Worm (Caenorhabditis elegans) whole organism, young adult: ENCODE measurements around the gene hpo-36.

Source experiments
- B0019.2 ChIP-seq: fragments of 200-800 bp; sonication (Bioruptor generic); conservative IDR thresholded peaks from 2 replicates; pipeline ENCODE4 v1.3.6; 2022; ENCODE audit warnings: missing genetic modification reagents, missing genetic modification characterization, missing compliant biosample characterization
- D2030.7 ChIP-seq: fragments of 200-800 bp; sonication (Bioruptor generic); IDR thresholded peaks from 2 replicates; pipeline ENCODE4 v1.3.6; 2022; ENCODE audit warnings: missing genetic modification reagents, missing genetic modification characterization, missing compliant biosample characterization
- F10E7.11 ChIP-seq: sonication (generic microtip); optimal IDR thresholded peaks from 2 replicates; lab custom pipeline; 2017; ENCODE audit warnings: mild to moderate bottlenecking, missing genetic modification characterization, moderate library complexity, missing compliant biosample characterization
- F55B11.4 ChIP-seq: sonication (generic microtip); optimal IDR thresholded peaks from 2 replicates; lab custom pipeline; 2016; ENCODE audit warnings: missing compliant biosample characterization, missing genetic modification characterization, borderline replicate concordance; ENCODE audit not compliant: insufficient read depth
- Y95B8A.8 ChIP-seq: fragments of 200-800 bp; sonication (Bioruptor generic); IDR thresholded peaks from 2 replicates; pipeline ENCODE4 v1.3.6; 2022; ENCODE audit warnings: missing genetic modification reagents, missing genetic modification characterization, missing compliant biosample characterization
- ama-1 ChIP-seq, 3 experiments: fragments of 150-350 bp in 1 of 3; sonication (generic microtip) in 2 of 3; optimal IDR thresholded peaks; 2 replicates each; lab custom pipeline; 2014 to 2018; ENCODE audit warnings: missing biosample characterization in 2 of 3, missing genetic modification characterization in 2 of 3, missing genetic modification reagents in 2 of 3
- attf-3 ChIP-seq: fragments of 200-800 bp; sonication (Bioruptor generic); conservative IDR thresholded peaks from 2 replicates; pipeline ENCODE4 v1.3.6; 2022; ENCODE audit warnings: missing genetic modification reagents, missing genetic modification characterization, missing compliant biosample characterization
- ceh-27 ChIP-seq: fragments of 200-800 bp; sonication (Bioruptor generic); optimal IDR thresholded peaks from 2 replicates; lab custom pipeline; 2018; ENCODE audit warnings: mild to moderate bottlenecking, missing genetic modification characterization, moderate library complexity, missing compliant biosample characterization
- ceh-40 ChIP-seq: fragments of 200-800 bp; sonication (Bioruptor generic); IDR thresholded peaks from 2 replicates; pipeline ENCODE4 v1.3.6; 2022; ENCODE audit warnings: missing genetic modification characterization, missing compliant biosample characterization
- dpl-1 ChIP-seq: fragments of 150-350 bp; optimal IDR thresholded peaks from 2 replicates; lab custom pipeline; 2014; ENCODE audit warnings: missing biosample characterization, missing genetic modification reagents, missing genetic modification characterization
- efl-1 ChIP-seq: fragments of 150-350 bp; optimal IDR thresholded peaks from 2 replicates; lab custom pipeline; 2014; ENCODE audit warnings: missing biosample characterization, missing genetic modification reagents, missing genetic modification characterization
- hlh-12 ChIP-seq: sonication (generic microtip); optimal IDR thresholded peaks from 2 replicates; lab custom pipeline; 2016; ENCODE audit warnings: missing genetic modification characterization, missing compliant biosample characterization
- hlh-26 ChIP-seq: fragments of 200-800 bp; sonication (Bioruptor generic); conservative IDR thresholded peaks from 2 replicates; pipeline ENCODE4 v1.3.6; 2022; ENCODE audit warnings: missing genetic modification reagents, missing genetic modification characterization, missing compliant biosample characterization
- hmg-20 ChIP-seq: fragments of 200-800 bp; sonication (Bioruptor generic); IDR thresholded peaks from 2 replicates; pipeline ENCODE4 v1.3.6; 2022; ENCODE audit warnings: missing genetic modification reagents, missing genetic modification characterization, missing compliant biosample characterization
- lin-26 ChIP-seq: fragments of 200-800 bp; sonication (Bioruptor generic); IDR thresholded peaks from 2 replicates; pipeline ENCODE4 v1.3.6; 2022; ENCODE audit warnings: missing genetic modification reagents, missing genetic modification characterization, missing compliant biosample characterization
- lin-35 ChIP-seq, 3 experiments: fragments of 150-350 bp in 2 of 3; sonication (generic microtip) in 1 of 3; optimal IDR thresholded peaks; 2 replicates each; lab custom pipeline; 2014 to 2018; ENCODE audit warnings: missing biosample characterization in 3 of 3, missing genetic modification characterization in 3 of 3, missing genetic modification reagents in 3 of 3
- lin-54 ChIP-seq: fragments of 200-800 bp; sonication (Bioruptor generic); optimal IDR thresholded peaks from 2 replicates; lab custom pipeline; 2018; ENCODE audit warnings: mild to moderate bottlenecking, missing genetic modification characterization, missing compliant biosample characterization
- mel-28 ChIP-seq: sonication (generic microtip); optimal IDR thresholded peaks from 2 replicates; lab custom pipeline; 2016; ENCODE audit warnings: borderline replicate concordance, mild to moderate bottlenecking, missing genetic modification characterization, missing compliant biosample characterization
- nfyb-1 ChIP-seq: fragments of 200-800 bp; sonication (Bioruptor generic); IDR thresholded peaks from 2 replicates; pipeline ENCODE4 v1.3.6; 2022; ENCODE audit warnings: missing genetic modification reagents, missing genetic modification characterization, missing compliant biosample characterization
- nhr-120 ChIP-seq: fragments of 200-800 bp; sonication (Bioruptor generic); IDR thresholded peaks from 2 replicates; pipeline ENCODE4 v1.3.6; 2022; ENCODE audit warnings: missing genetic modification characterization, missing compliant biosample characterization
- nhr-27 ChIP-seq: fragments of 200-800 bp; sonication (Bioruptor generic); optimal IDR thresholded peaks from 2 replicates; lab custom pipeline; 2018; ENCODE audit warnings: mild to moderate bottlenecking, missing genetic modification characterization, moderate library complexity, missing compliant biosample characterization
- rpc-1 ChIP-seq, 2 experiments: fragments of 150-350 bp in 1 of 2; sonication (generic microtip) in 1 of 2; optimal IDR thresholded peaks; 2 replicates each; lab custom pipeline; 2014 to 2018; ENCODE audit warnings: missing biosample characterization in 1 of 2, missing genetic modification characterization in 1 of 2, missing genetic modification reagents in 1 of 2, missing genotype in 1 of 2
- sdz-38 ChIP-seq: sonication (generic microtip); optimal IDR thresholded peaks from 2 replicates; lab custom pipeline; 2016; ENCODE audit warnings: missing genotype, missing genetic modification characterization, missing compliant biosample characterization
- sea-2 ChIP-seq: fragments of 200-800 bp; sonication (Bioruptor generic); IDR thresholded peaks from 2 replicates; pipeline ENCODE4 v1.3.6; 2022; ENCODE audit warnings: missing genetic modification characterization, missing compliant biosample characterization
- zfh-2 ChIP-seq: fragments of 200-800 bp; sonication (Bioruptor generic); conservative IDR thresholded peaks from 2 replicates; pipeline ENCODE4 v1.3.6; 2022; ENCODE audit warnings: missing genetic modification reagents, missing genetic modification characterization, missing compliant biosample characterization
- zim-3 ChIP-seq: sonication (generic microtip); optimal IDR thresholded peaks from 2 replicates; lab custom pipeline; 2017; ENCODE audit warnings: mild to moderate bottlenecking, missing genetic modification characterization, moderate library complexity, missing compliant biosample characterization
- ztf-18 ChIP-seq: sonication (generic microtip); optimal IDR thresholded peaks from 2 replicates; lab custom pipeline; 2016; ENCODE audit warnings: missing genotype, mild to moderate bottlenecking, missing genetic modification characterization, missing compliant biosample characterization
- ztf-26 ChIP-seq: sonication (generic microtip); optimal IDR thresholded peaks from 2 replicates; lab custom pipeline; 2017; ENCODE audit warnings: missing genetic modification characterization, missing compliant biosample characterization
- ztf-28 ChIP-seq: fragments of 200-800 bp; sonication (Bioruptor generic); IDR thresholded peaks from 2 replicates; pipeline ENCODE4 v1.3.6; 2022; ENCODE audit warnings: missing genetic modification reagents, missing genetic modification characterization, missing compliant biosample characterization
- ztf-3 ChIP-seq: fragments of 200-800 bp; sonication (Bioruptor generic); optimal IDR thresholded peaks from 2 replicates; lab custom pipeline; 2018; ENCODE audit warnings: mild to moderate bottlenecking, missing genetic modification characterization, missing compliant biosample characterization

hpo-36 gene

ce11 chrV:3743172-3743626 is 4.0 kb upstream of the hpo-36 start, which contains the start of gene mtm-9:
mtm-9 (plus strand) TSS chrV:3743576.
- no peak for TF ChIP-seq zim-3 (tag; lab: Kevin White, UChicago)
- TF ChIP-seq dpl-1 (GFP tag; lab: Kevin White, UChicago): peak; percentile 39
- TF ChIP-seq sea-2 (GFP tag; lab: Robert Waterston, UW): no peak
- TF ChIP-seq lin-35 (GFP tag; optimal IDR thresholded peaks at IDR 0.05; lab: Kevin White, UChicago): peak in 1 of 3 experiments; percentile 58
- TF ChIP-seq hlh-12 (tag; lab: Kevin White, UChicago): no peak
- peak; percentile 82 for TF ChIP-seq lin-54 (GFP tag; lab: Kevin White, UChicago)
- peak; percentile 57 for TF ChIP-seq efl-1 (GFP tag; lab: Kevin White, UChicago)
- peak; percentile 91 for TF ChIP-seq attf-3
- TF ChIP-seq, all 124 proteins: peak for 5

- TF ChIP-seq lin-26 (no peak), zfh-2 (GFP tag; lab: Robert Waterston, UW) (no peak), ztf-3 (no peak), ztf-18 (tag; lab: Kevin White, UChicago) (no peak), rpc-1 (optimal IDR thresholded peaks at IDR 0.05; lab: Kevin White, UChicago) (no peak), rpc-1 (tag; optimal IDR thresholded peaks at IDR 0.05; lab: Kevin White, UChicago) (no peak), ceh-40 (GFP tag; lab: Robert Waterston, UW) (no peak)
- TF ChIP-seq, all 124 proteins: peak for 0
These were observed 793 bp downstream of the hpo-36 start for ce11 chrV:3738409-3738808.

- no peak for TF ChIP-seq mel-28 (tag; lab: Kevin White, UChicago)
- TF ChIP-seq ztf-26 (tag; lab: Kevin White, UChicago): no peak
- no peak for TF ChIP-seq nhr-27 (tag; lab: Kevin White, UChicago)
These were observed 14.4 kb downstream of the hpo-36 start, which contains the start of gene str-30 for ce11 chrV:3724772-3725171. str-30 (plus strand) TSS chrV:3725072.

ce11 chrV:3718507-3718906 is 20.7 kb downstream of the hpo-36 start:
- TF ChIP-seq F10E7.11 (tag; lab: Kevin White, UChicago): no peak
- no peak for TF ChIP-seq hmg-20 (GFP tag; lab: Robert Waterston, UW)
- TF ChIP-seq ama-1 (optimal IDR thresholded peaks at IDR 0.05; lab: Kevin White, UChicago): no peak
- no peak for TF ChIP-seq ama-1 (GFP tag; optimal IDR thresholded peaks at IDR 0.05; lab: Kevin White, UChicago)
- TF ChIP-seq D2030.7 (GFP tag; lab: Robert Waterston, UW): no peak
- no peak for TF ChIP-seq hlh-26
- no peak for TF ChIP-seq rpc-1 (optimal IDR thresholded peaks at IDR 0.05; lab: Kevin White, UChicago)
- TF ChIP-seq rpc-1 (tag; optimal IDR thresholded peaks at IDR 0.05; lab: Kevin White, UChicago): no peak
- TF ChIP-seq F55B11.4 (tag; lab: Kevin White, UChicago): no peak
- TF ChIP-seq B0019.2 (GFP tag; lab: Robert Waterston, UW): no peak
- TF ChIP-seq nhr-120 (GFP tag; lab: Robert Waterston, UW): no peak
- TF ChIP-seq sdz-38: no peak
- TF ChIP-seq Y95B8A.8: no peak

ce11 chrV:3717751-3718150 is 21.5 kb downstream of the hpo-36 start:
- TF ChIP-seq ceh-27 (GFP tag; lab: Kevin White, UChicago) (peak; percentile 61), nfyb-1 (GFP tag; lab: Robert Waterston, UW) (0 out of 2 replicates have a peak, but pooled peaks have one; percentile 25), attf-3 (no peak), zfh-2 (GFP tag; lab: Robert Waterston, UW) (0 out of 2 replicates have a peak, but pooled peaks have one; percentile 39), lin-35 (GFP tag; optimal IDR thresholded peaks at IDR 0.05; lab: Kevin White, UChicago) (peak in 1 of 3 experiments; percentile 17), ztf-28 (GFP tag; lab: Robert Waterston, UW) (no peak)
- TF ChIP-seq, all 124 proteins: peak for 4
